Worm (Caenorhabditis elegans) whole organism, L2 larva: ENCODE data around the gene K11C4.1.

ENCODE experiments used
- C34F6.9 ChIP-seq: fragments of 150-350 bp; optimal IDR thresholded peaks from 2 replicates; lab custom pipeline; 2014; ENCODE audit warnings: missing biosample characterization, missing genetic modification characterization
- F13H6.1 ChIP-seq: sonication (generic microtip); optimal IDR thresholded peaks from 2 replicates; lab custom pipeline; 2016; ENCODE audit warnings: missing genetic modification characterization, missing compliant biosample characterization
- R02D3.7 ChIP-seq: fragments of 150-350 bp; optimal IDR thresholded peaks from 2 replicates; lab custom pipeline; 2014; ENCODE audit warnings: missing biosample characterization, missing genetic modification characterization
- Y55F3AM.14 ChIP-seq: fragments of 200-800 bp; sonication (Bioruptor generic); optimal IDR thresholded peaks from 2 replicates; lab custom pipeline; 2018; ENCODE audit warnings: mild to moderate bottlenecking, missing genetic modification characterization, missing compliant biosample characterization
- ZK546.5 ChIP-seq: sonication (generic microtip); optimal IDR thresholded peaks from 2 replicates; lab custom pipeline; 2017; ENCODE audit warnings: missing biosample characterization, missing genetic modification characterization
- alr-1 ChIP-seq: fragments of 150-350 bp; optimal IDR thresholded peaks from 2 replicates; lab custom pipeline; 2014; ENCODE audit warnings: missing biosample characterization, missing genetic modification characterization
- aly-2 ChIP-seq: fragments of 150-350 bp; optimal IDR thresholded peaks from 2 replicates; lab custom pipeline; 2014; ENCODE audit warnings: missing biosample characterization, missing genetic modification characterization
- ama-1 ChIP-seq: fragments of 150-350 bp; optimal IDR thresholded peaks from 2 replicates; lab custom pipeline; 2018; ENCODE audit warnings: inconsistent platforms
- blmp-1 ChIP-seq: sonication (generic microtip); optimal IDR thresholded peaks from 2 replicates; lab custom pipeline; 2017; ENCODE audit warnings: missing genetic modification characterization, mild to moderate bottlenecking, missing compliant biosample characterization, antibody characterized with exemption, moderate library complexity; ENCODE audit not compliant: insufficient read depth
- ceh-16 ChIP-seq: fragments of 150-350 bp; optimal IDR thresholded peaks from 2 replicates; lab custom pipeline; 2014; ENCODE audit warnings: missing biosample characterization, missing genetic modification characterization
- ceh-82 ChIP-seq: fragments of 150-350 bp; optimal IDR thresholded peaks from 2 replicates; lab custom pipeline; 2014; ENCODE audit warnings: missing biosample characterization, missing genetic modification characterization
- crh-2 ChIP-seq: sonication (generic microtip); optimal IDR thresholded peaks from 2 replicates; lab custom pipeline; 2017; ENCODE audit warnings: missing biosample characterization, missing genetic modification characterization
- dmd-4 ChIP-seq: sonication (generic microtip); optimal IDR thresholded peaks from 2 replicates; lab custom pipeline; 2017; ENCODE audit warnings: missing biosample characterization, missing genetic modification characterization
- egl-27 ChIP-seq: sonication (generic microtip); optimal IDR thresholded peaks from 3 replicates; lab custom pipeline; 2017; ENCODE audit warnings: missing biosample characterization, missing genetic modification reagents, missing genetic modification characterization
- elt-1 ChIP-seq: fragments of 150-350 bp; optimal IDR thresholded peaks from 2 replicates; lab custom pipeline; 2014; ENCODE audit warnings: missing biosample characterization, missing genetic modification characterization
- elt-3 ChIP-seq: sonication (generic microtip); optimal IDR thresholded peaks from 2 replicates; lab custom pipeline; 2017; ENCODE audit warnings: missing biosample characterization, missing genetic modification characterization
- fos-1 ChIP-seq: fragments of 150-350 bp; optimal IDR thresholded peaks from 2 replicates; lab custom pipeline; 2014; ENCODE audit warnings: missing biosample characterization, missing genetic modification characterization
- gmeb-1 ChIP-seq: fragments of 150-350 bp; optimal IDR thresholded peaks from 2 replicates; lab custom pipeline; 2014; ENCODE audit warnings: missing biosample characterization, missing genetic modification characterization
- lin-11 ChIP-seq: fragments of 150-350 bp; sonication (generic microtip); optimal IDR thresholded peaks from 2 replicates; lab custom pipeline; 2014; ENCODE audit warnings: missing biosample characterization, missing genetic modification characterization, inconsistent platforms, mixed read lengths
- lin-13 ChIP-seq: fragments of 150-350 bp; optimal IDR thresholded peaks from 2 replicates; lab custom pipeline; 2014; ENCODE audit warnings: missing biosample characterization, missing genetic modification reagents, missing genetic modification characterization
- lin-39 ChIP-seq: fragments of 150-350 bp; optimal IDR thresholded peaks from 2 replicates; lab custom pipeline; 2014; ENCODE audit warnings: missing biosample characterization, missing genetic modification reagents, missing genetic modification characterization
- lsy-2 ChIP-seq, 2 experiments: fragments of 150-350 bp in 1 of 2; sonication (generic microtip) in 1 of 2; optimal IDR thresholded peaks; 2 replicates each; lab custom pipeline; 2014 to 2017; ENCODE audit warnings: missing biosample characterization in 2 of 2, missing genetic modification characterization in 2 of 2
- mab-5 ChIP-seq: fragments of 150-350 bp; optimal IDR thresholded peaks from 2 replicates; lab custom pipeline; 2014; ENCODE audit warnings: missing biosample characterization, missing genetic modification characterization
- mbf-1 ChIP-seq: sonication (generic microtip); optimal IDR thresholded peaks from 2 replicates; lab custom pipeline; 2017; ENCODE audit warnings: missing biosample characterization, missing genetic modification characterization
- mdl-1 ChIP-seq, 2 experiments: fragments of 150-350 bp in 1 of 2; sonication (generic microtip) in 1 of 2; optimal IDR thresholded peaks; 2 replicates each; lab custom pipeline; 2017; ENCODE audit warnings: missing biosample characterization in 2 of 2, missing genetic modification characterization in 2 of 2
- nhr-10 ChIP-seq: sonication (generic microtip); optimal IDR thresholded peaks from 2 replicates; lab custom pipeline; 2017; ENCODE audit warnings: missing biosample characterization, missing genetic modification characterization
- nhr-11 ChIP-seq: fragments of 150-350 bp; optimal IDR thresholded peaks from 2 replicates; lab custom pipeline; 2014; ENCODE audit warnings: missing biosample characterization, missing genetic modification characterization
- nhr-12 ChIP-seq: fragments of 150-350 bp; optimal IDR thresholded peaks from 2 replicates; lab custom pipeline; 2014; ENCODE audit warnings: missing biosample characterization, missing genetic modification characterization
- nhr-129 ChIP-seq: fragments of 150-350 bp; optimal IDR thresholded peaks from 2 replicates; lab custom pipeline; 2014; ENCODE audit warnings: missing biosample characterization, missing genetic modification characterization
- nhr-21 ChIP-seq: fragments of 150-350 bp; optimal IDR thresholded peaks from 2 replicates; lab custom pipeline; 2014; ENCODE audit warnings: missing biosample characterization, missing genetic modification characterization
- nhr-23 ChIP-seq: fragments of 150-350 bp; optimal IDR thresholded peaks from 2 replicates; lab custom pipeline; 2014; ENCODE audit warnings: missing biosample characterization, missing genetic modification reagents, missing genetic modification characterization
- nhr-237 ChIP-seq: fragments of 150-350 bp; optimal IDR thresholded peaks from 2 replicates; lab custom pipeline; 2014; ENCODE audit warnings: missing biosample characterization, missing genetic modification characterization
- nhr-25 ChIP-seq: fragments of 150-350 bp; sonication (generic microtip); optimal IDR thresholded peaks from 3 replicates; lab custom pipeline; 2014; ENCODE audit warnings: missing biosample characterization, missing genetic modification characterization
- nhr-6 ChIP-seq: fragments of 150-350 bp; optimal IDR thresholded peaks from 2 replicates; lab custom pipeline; 2014; ENCODE audit warnings: missing biosample characterization, missing genetic modification characterization
- nhr-77 ChIP-seq: fragments of 150-350 bp; optimal IDR thresholded peaks from 2 replicates; lab custom pipeline; 2014; ENCODE audit warnings: missing biosample characterization, missing genetic modification characterization
- peb-1 ChIP-seq: fragments of 150-350 bp; optimal IDR thresholded peaks from 2 replicates; lab custom pipeline; 2014; ENCODE audit warnings: missing biosample characterization, missing genetic modification characterization
- sem-4 ChIP-seq: fragments of 150-350 bp; optimal IDR thresholded peaks from 2 replicates; lab custom pipeline; 2014; ENCODE audit warnings: missing biosample characterization, missing genetic modification reagents, missing genetic modification characterization
- skn-1 ChIP-seq: sonication (generic microtip); optimal IDR thresholded peaks from 2 replicates; lab custom pipeline; 2017; ENCODE audit warnings: missing biosample characterization, missing genetic modification characterization
- sma-3 ChIP-seq: sonication (generic microtip); optimal IDR thresholded peaks from 2 replicates; lab custom pipeline; 2016; ENCODE audit warnings: missing genetic modification reagents, missing genetic modification characterization, missing compliant biosample characterization
- sma-9 ChIP-seq, 2 experiments: fragments of 150-350 bp in 1 of 2; sonication (generic microtip) in 1 of 2; optimal IDR thresholded peaks; 2 replicates each; lab custom pipeline; 2014 to 2016; ENCODE audit warnings: missing genetic modification characterization in 2 of 2, mild to moderate bottlenecking in 1 of 2, missing biosample characterization in 1 of 2, missing compliant biosample characterization in 1 of 2, missing genetic modification reagents in 1 of 2, moderate library complexity in 1 of 2
- snpc-4 ChIP-seq: fragments of 150-350 bp; optimal IDR thresholded peaks from 2 replicates; lab custom pipeline; 2014; ENCODE audit warnings: missing biosample characterization, missing genetic modification characterization
- unc-39 ChIP-seq: fragments of 150-350 bp; optimal IDR thresholded peaks from 2 replicates; lab custom pipeline; 2014; ENCODE audit warnings: missing biosample characterization, missing genetic modification characterization
- unc-55 ChIP-seq: fragments of 150-350 bp; sonication (generic microtip); optimal IDR thresholded peaks from 3 replicates; lab custom pipeline; 2014; ENCODE audit warnings: missing biosample characterization, missing genetic modification reagents, missing genetic modification characterization
- unc-62 ChIP-seq: fragments of 150-350 bp; optimal IDR thresholded peaks from 2 replicates; lab custom pipeline; 2014; ENCODE audit warnings: missing biosample characterization, missing genetic modification reagents, missing genetic modification characterization
- zag-1 ChIP-seq: fragments of 150-350 bp; optimal IDR thresholded peaks from 2 replicates; lab custom pipeline; 2014; ENCODE audit warnings: missing biosample characterization, missing genetic modification characterization
- ztf-1 ChIP-seq: fragments of 200-800 bp; sonication (Bioruptor generic); conservative IDR thresholded peaks from 2 replicates; pipeline ENCODE4 v1.3.6; 2022; ENCODE audit warnings: missing genetic modification characterization, missing compliant biosample characterization
- ztf-11 ChIP-seq: sonication (generic microtip); optimal IDR thresholded peaks from 2 replicates; lab custom pipeline; 2017; ENCODE audit warnings: missing biosample characterization, missing genetic modification characterization
- ztf-4 ChIP-seq: fragments of 150-350 bp; optimal IDR thresholded peaks from 2 replicates; lab custom pipeline; 2014; ENCODE audit warnings: missing biosample characterization, missing genetic modification characterization

K11C4.1 gene

DNA sequence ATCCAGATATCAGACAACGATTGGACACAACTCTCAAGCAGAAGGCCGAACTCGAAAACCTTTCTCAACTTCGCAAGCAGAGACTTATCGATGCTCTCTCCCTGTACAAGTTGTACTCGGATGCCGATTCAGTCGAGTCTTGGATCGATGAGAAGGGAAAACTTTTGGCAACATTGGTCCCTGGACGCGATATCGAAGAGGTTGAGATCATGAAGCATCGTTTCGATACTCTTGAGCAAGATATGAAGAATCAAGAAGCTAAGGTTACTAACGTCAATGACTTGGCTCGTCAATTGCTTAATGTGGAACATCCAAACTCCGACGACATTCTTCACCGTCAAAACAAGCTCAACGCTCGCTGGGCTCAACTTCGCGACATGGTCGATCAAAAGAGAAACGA lies 11.7 kb upstream of the K11C4.1 start:
- no peak for TF ChIP-seq R02D3.7 (tag; lab: Kevin White, UChicago)
- TF ChIP-seq mab-5 (tag; lab: Kevin White, UChicago): no peak
- TF ChIP-seq nhr-10 (tag; lab: Kevin White, UChicago): no peak
- TF ChIP-seq mdl-1 (tag; optimal IDR thresholded peaks at IDR 0.05; lab: Kevin White, UChicago): no peak
- TF ChIP-seq, all 48 proteins: peak for 0

DNA sequence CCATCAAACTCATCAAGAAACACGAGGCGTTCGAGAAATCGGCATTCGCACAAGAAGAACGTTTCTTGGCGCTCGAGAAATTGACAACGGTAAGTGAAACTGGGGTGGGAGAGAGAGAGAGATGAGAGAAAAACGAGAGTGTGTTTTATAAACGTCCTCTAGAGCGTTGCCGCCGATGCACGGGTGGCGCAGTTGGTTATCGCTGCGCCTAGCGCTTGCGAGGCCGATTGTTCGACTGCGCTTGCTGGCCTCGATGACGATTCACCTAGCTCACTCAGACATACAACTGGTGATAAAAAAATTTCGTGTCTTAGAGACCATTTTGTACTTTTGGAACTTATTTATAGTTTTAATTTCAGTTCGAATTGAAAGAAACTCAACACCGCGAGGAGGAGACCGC lies 8.0 kb upstream of the K11C4.1 start:
- TF ChIP-seq blmp-1 (tag; lab: Kevin White, UChicago) (no peak), nhr-77 (tag; lab: Kevin White, UChicago) (no peak), unc-62 (no peak), alr-1 (no peak), egl-27 (tag; lab: Kevin White, UChicago) (no peak), aly-2 (tag; lab: Kevin White, UChicago) (no peak), lin-13 (no peak), mab-5 (tag; lab: Kevin White, UChicago) (no peak), C34F6.9 (tag; lab: Kevin White, UChicago) (peak; percentile 11), skn-1 (tag; lab: Kevin White, UChicago) (no peak), sem-4 (tag; lab: Kevin White, UChicago) (no peak), ceh-16 (tag; lab: Kevin White, UChicago) (no peak), ztf-4 (tag; lab: Kevin White, UChicago) (no peak), nhr-11 (tag; lab: Kevin White, UChicago) (no peak), ztf-11 (no peak), gmeb-1 (tag; lab: Kevin White, UChicago) (peak; percentile 27), Y55F3AM.14 (GFP tag; lab: Kevin White, UChicago) (no peak), nhr-129 (tag; lab: Kevin White, UChicago) (peak; percentile 53), F13H6.1 (tag; lab: Kevin White, UChicago) (peak; percentile 60), elt-3 (tag; lab: Kevin White, UChicago) (no peak), ama-1 (lab: Kevin White, UChicago) (no peak), sma-9 (GFP tag; optimal IDR thresholded peaks at IDR 0.05; lab: Kevin White, UChicago) (peak; percentile 72), sma-9 (tag; optimal IDR thresholded peaks at IDR 0.05; lab: Kevin White, UChicago) (no peak), sma-3 (GFP tag; lab: Kevin White, UChicago) (peak; percentile 64), elt-1 (tag; lab: Kevin White, UChicago) (no peak), nhr-237 (no peak), ceh-82 (tag; lab: Kevin White, UChicago) (no peak), nhr-12 (no peak), crh-2 (tag; lab: Kevin White, UChicago) (peak; percentile 53), fos-1 (tag; lab: Kevin White, UChicago) (peak; percentile 75), ztf-1 (no peak), nhr-23 (tag; lab: Kevin White, UChicago) (no peak), zag-1 (tag; lab: Kevin White, UChicago) (no peak), nhr-25 (tag; lab: Kevin White, UChicago) (no peak), unc-55 (GFP tag; lab: Kevin White, UChicago) (peak; percentile 53), nhr-21 (tag; lab: Kevin White, UChicago) (peak; percentile 79), unc-39 (tag; lab: Kevin White, UChicago) (no peak), dmd-4 (tag; lab: Kevin White, UChicago) (no peak), R02D3.7 (tag; lab: Kevin White, UChicago) (no peak), nhr-10 (tag; lab: Kevin White, UChicago) (peak; percentile 22), peb-1 (tag; lab: Kevin White, UChicago) (no peak), lin-39 (no peak), ZK546.5 (tag; lab: Kevin White, UChicago) (no peak), lin-11 (no peak), mdl-1 (tag; optimal IDR thresholded peaks at IDR 0.05; lab: Kevin White, UChicago) (no peak), snpc-4 (no peak), nhr-6 (tag; lab: Kevin White, UChicago) (no peak), lsy-2 (tag; optimal IDR thresholded peaks at IDR 0.05; lab: Kevin White, UChicago) (peak; percentile 2 to 36), mbf-1 (tag; lab: Kevin White, UChicago) (no peak)
